Worm (Caenorhabditis elegans): ENCODE results near the gene gei-1.

ce11 chrIII:3309700-3310099 is 35.0 kb upstream of the gei-1 start:
- TF ChIP-seq lin-29 (GFP tag; IDR thresholded peaks at IDR 0.05) (no peak), F49E8.2 (tag; optimal IDR thresholded peaks at IDR 0.05; ENCODE audit: borderline replicate concordance) (no peak), mxl-3 (GFP tag; optimal IDR thresholded peaks at IDR 0.05) (no peak), egl-27 (tag; optimal IDR thresholded peaks at IDR 0.05) (no peak), pha-4 (GFP tag; IDR thresholded peaks at IDR 0.05) (no peak), pha-4 (tag; optimal IDR thresholded peaks at IDR 0.05) (no peak), fos-1 (tag; optimal IDR thresholded peaks at IDR 0.05) (no peak), tag-97 (GFP tag; IDR thresholded peaks at IDR 0.05) (no peak), lin-13 (GFP tag; optimal IDR thresholded peaks at IDR 0.05) (no peak), aly-2 (tag; optimal IDR thresholded peaks at IDR 0.05) (no peak), nhr-11 (tag; optimal IDR thresholded peaks at IDR 0.05) (no peak), nhr-102 (tag; optimal IDR thresholded peaks at IDR 0.05) (no peak)

Measured in whole organism, L4 larva.